Worm (Caenorhabditis elegans) whole organism, L2 larva: ENCODE results near the gene gly-6.

Source experiments
- C34F6.9 ChIP-seq: fragments of 150-350 bp; optimal IDR thresholded peaks from 2 replicates; lab custom pipeline; 2014; ENCODE audit warnings: missing biosample characterization, missing genetic modification characterization
- F13H6.1 ChIP-seq: sonication (generic microtip); optimal IDR thresholded peaks from 2 replicates; lab custom pipeline; 2016; ENCODE audit warnings: missing genetic modification characterization, missing compliant biosample characterization
- R02D3.7 ChIP-seq: fragments of 150-350 bp; optimal IDR thresholded peaks from 2 replicates; lab custom pipeline; 2014; ENCODE audit warnings: missing biosample characterization, missing genetic modification characterization
- Y55F3AM.14 ChIP-seq: fragments of 200-800 bp; sonication (Bioruptor generic); optimal IDR thresholded peaks from 2 replicates; lab custom pipeline; 2018; ENCODE audit warnings: mild to moderate bottlenecking, missing genetic modification characterization, missing compliant biosample characterization
- ZK546.5 ChIP-seq: sonication (generic microtip); optimal IDR thresholded peaks from 2 replicates; lab custom pipeline; 2017; ENCODE audit warnings: missing biosample characterization, missing genetic modification characterization
- alr-1 ChIP-seq: fragments of 150-350 bp; optimal IDR thresholded peaks from 2 replicates; lab custom pipeline; 2014; ENCODE audit warnings: missing biosample characterization, missing genetic modification characterization
- aly-2 ChIP-seq: fragments of 150-350 bp; optimal IDR thresholded peaks from 2 replicates; lab custom pipeline; 2014; ENCODE audit warnings: missing biosample characterization, missing genetic modification characterization
- ama-1 ChIP-seq: fragments of 150-350 bp; optimal IDR thresholded peaks from 2 replicates; lab custom pipeline; 2018; ENCODE audit warnings: inconsistent platforms
- blmp-1 ChIP-seq: sonication (generic microtip); optimal IDR thresholded peaks from 2 replicates; lab custom pipeline; 2017; ENCODE audit warnings: missing genetic modification characterization, mild to moderate bottlenecking, missing compliant biosample characterization, antibody characterized with exemption, moderate library complexity; ENCODE audit not compliant: insufficient read depth
- ceh-16 ChIP-seq: fragments of 150-350 bp; optimal IDR thresholded peaks from 2 replicates; lab custom pipeline; 2014; ENCODE audit warnings: missing biosample characterization, missing genetic modification characterization
- ceh-82 ChIP-seq: fragments of 150-350 bp; optimal IDR thresholded peaks from 2 replicates; lab custom pipeline; 2014; ENCODE audit warnings: missing biosample characterization, missing genetic modification characterization
- crh-2 ChIP-seq: sonication (generic microtip); optimal IDR thresholded peaks from 2 replicates; lab custom pipeline; 2017; ENCODE audit warnings: missing biosample characterization, missing genetic modification characterization
- dmd-4 ChIP-seq: sonication (generic microtip); optimal IDR thresholded peaks from 2 replicates; lab custom pipeline; 2017; ENCODE audit warnings: missing biosample characterization, missing genetic modification characterization
- egl-27 ChIP-seq: sonication (generic microtip); optimal IDR thresholded peaks from 3 replicates; lab custom pipeline; 2017; ENCODE audit warnings: missing biosample characterization, missing genetic modification reagents, missing genetic modification characterization
- elt-1 ChIP-seq: fragments of 150-350 bp; optimal IDR thresholded peaks from 2 replicates; lab custom pipeline; 2014; ENCODE audit warnings: missing biosample characterization, missing genetic modification characterization
- elt-3 ChIP-seq: sonication (generic microtip); optimal IDR thresholded peaks from 2 replicates; lab custom pipeline; 2017; ENCODE audit warnings: missing biosample characterization, missing genetic modification characterization
- fos-1 ChIP-seq: fragments of 150-350 bp; optimal IDR thresholded peaks from 2 replicates; lab custom pipeline; 2014; ENCODE audit warnings: missing biosample characterization, missing genetic modification characterization
- gmeb-1 ChIP-seq: fragments of 150-350 bp; optimal IDR thresholded peaks from 2 replicates; lab custom pipeline; 2014; ENCODE audit warnings: missing biosample characterization, missing genetic modification characterization
- lin-11 ChIP-seq: fragments of 150-350 bp; sonication (generic microtip); optimal IDR thresholded peaks from 2 replicates; lab custom pipeline; 2014; ENCODE audit warnings: missing biosample characterization, missing genetic modification characterization, inconsistent platforms, mixed read lengths
- lin-13 ChIP-seq: fragments of 150-350 bp; optimal IDR thresholded peaks from 2 replicates; lab custom pipeline; 2014; ENCODE audit warnings: missing biosample characterization, missing genetic modification reagents, missing genetic modification characterization
- lin-39 ChIP-seq: fragments of 150-350 bp; optimal IDR thresholded peaks from 2 replicates; lab custom pipeline; 2014; ENCODE audit warnings: missing biosample characterization, missing genetic modification reagents, missing genetic modification characterization
- lsy-2 ChIP-seq, 2 experiments: fragments of 150-350 bp in 1 of 2; sonication (generic microtip) in 1 of 2; optimal IDR thresholded peaks; 2 replicates each; lab custom pipeline; 2014 to 2017; ENCODE audit warnings: missing biosample characterization in 2 of 2, missing genetic modification characterization in 2 of 2
- mab-5 ChIP-seq: fragments of 150-350 bp; optimal IDR thresholded peaks from 2 replicates; lab custom pipeline; 2014; ENCODE audit warnings: missing biosample characterization, missing genetic modification characterization
- mbf-1 ChIP-seq: sonication (generic microtip); optimal IDR thresholded peaks from 2 replicates; lab custom pipeline; 2017; ENCODE audit warnings: missing biosample characterization, missing genetic modification characterization
- mdl-1 ChIP-seq, 2 experiments: fragments of 150-350 bp in 1 of 2; sonication (generic microtip) in 1 of 2; optimal IDR thresholded peaks; 2 replicates each; lab custom pipeline; 2017; ENCODE audit warnings: missing biosample characterization in 2 of 2, missing genetic modification characterization in 2 of 2
- nhr-10 ChIP-seq: sonication (generic microtip); optimal IDR thresholded peaks from 2 replicates; lab custom pipeline; 2017; ENCODE audit warnings: missing biosample characterization, missing genetic modification characterization
- nhr-11 ChIP-seq: fragments of 150-350 bp; optimal IDR thresholded peaks from 2 replicates; lab custom pipeline; 2014; ENCODE audit warnings: missing biosample characterization, missing genetic modification characterization
- nhr-12 ChIP-seq: fragments of 150-350 bp; optimal IDR thresholded peaks from 2 replicates; lab custom pipeline; 2014; ENCODE audit warnings: missing biosample characterization, missing genetic modification characterization
- nhr-129 ChIP-seq: fragments of 150-350 bp; optimal IDR thresholded peaks from 2 replicates; lab custom pipeline; 2014; ENCODE audit warnings: missing biosample characterization, missing genetic modification characterization
- nhr-21 ChIP-seq: fragments of 150-350 bp; optimal IDR thresholded peaks from 2 replicates; lab custom pipeline; 2014; ENCODE audit warnings: missing biosample characterization, missing genetic modification characterization
- nhr-23 ChIP-seq: fragments of 150-350 bp; optimal IDR thresholded peaks from 2 replicates; lab custom pipeline; 2014; ENCODE audit warnings: missing biosample characterization, missing genetic modification reagents, missing genetic modification characterization
- nhr-237 ChIP-seq: fragments of 150-350 bp; optimal IDR thresholded peaks from 2 replicates; lab custom pipeline; 2014; ENCODE audit warnings: missing biosample characterization, missing genetic modification characterization
- nhr-25 ChIP-seq: fragments of 150-350 bp; sonication (generic microtip); optimal IDR thresholded peaks from 3 replicates; lab custom pipeline; 2014; ENCODE audit warnings: missing biosample characterization, missing genetic modification characterization
- nhr-6 ChIP-seq: fragments of 150-350 bp; optimal IDR thresholded peaks from 2 replicates; lab custom pipeline; 2014; ENCODE audit warnings: missing biosample characterization, missing genetic modification characterization
- nhr-77 ChIP-seq: fragments of 150-350 bp; optimal IDR thresholded peaks from 2 replicates; lab custom pipeline; 2014; ENCODE audit warnings: missing biosample characterization, missing genetic modification characterization
- peb-1 ChIP-seq: fragments of 150-350 bp; optimal IDR thresholded peaks from 2 replicates; lab custom pipeline; 2014; ENCODE audit warnings: missing biosample characterization, missing genetic modification characterization
- sem-4 ChIP-seq: fragments of 150-350 bp; optimal IDR thresholded peaks from 2 replicates; lab custom pipeline; 2014; ENCODE audit warnings: missing biosample characterization, missing genetic modification reagents, missing genetic modification characterization
- skn-1 ChIP-seq: sonication (generic microtip); optimal IDR thresholded peaks from 2 replicates; lab custom pipeline; 2017; ENCODE audit warnings: missing biosample characterization, missing genetic modification characterization
- sma-3 ChIP-seq: sonication (generic microtip); optimal IDR thresholded peaks from 2 replicates; lab custom pipeline; 2016; ENCODE audit warnings: missing genetic modification reagents, missing genetic modification characterization, missing compliant biosample characterization
- sma-9 ChIP-seq, 2 experiments: fragments of 150-350 bp in 1 of 2; sonication (generic microtip) in 1 of 2; optimal IDR thresholded peaks; 2 replicates each; lab custom pipeline; 2014 to 2016; ENCODE audit warnings: missing genetic modification characterization in 2 of 2, mild to moderate bottlenecking in 1 of 2, missing biosample characterization in 1 of 2, missing compliant biosample characterization in 1 of 2, missing genetic modification reagents in 1 of 2, moderate library complexity in 1 of 2
- snpc-4 ChIP-seq: fragments of 150-350 bp; optimal IDR thresholded peaks from 2 replicates; lab custom pipeline; 2014; ENCODE audit warnings: missing biosample characterization, missing genetic modification characterization
- unc-39 ChIP-seq: fragments of 150-350 bp; optimal IDR thresholded peaks from 2 replicates; lab custom pipeline; 2014; ENCODE audit warnings: missing biosample characterization, missing genetic modification characterization
- unc-55 ChIP-seq: fragments of 150-350 bp; sonication (generic microtip); optimal IDR thresholded peaks from 3 replicates; lab custom pipeline; 2014; ENCODE audit warnings: missing biosample characterization, missing genetic modification reagents, missing genetic modification characterization
- unc-62 ChIP-seq: fragments of 150-350 bp; optimal IDR thresholded peaks from 2 replicates; lab custom pipeline; 2014; ENCODE audit warnings: missing biosample characterization, missing genetic modification reagents, missing genetic modification characterization
- zag-1 ChIP-seq: fragments of 150-350 bp; optimal IDR thresholded peaks from 2 replicates; lab custom pipeline; 2014; ENCODE audit warnings: missing biosample characterization, missing genetic modification characterization
- ztf-1 ChIP-seq: fragments of 200-800 bp; sonication (Bioruptor generic); conservative IDR thresholded peaks from 2 replicates; pipeline ENCODE4 v1.3.6; 2022; ENCODE audit warnings: missing genetic modification characterization, missing compliant biosample characterization
- ztf-11 ChIP-seq: sonication (generic microtip); optimal IDR thresholded peaks from 2 replicates; lab custom pipeline; 2017; ENCODE audit warnings: missing biosample characterization, missing genetic modification characterization
- ztf-4 ChIP-seq: fragments of 150-350 bp; optimal IDR thresholded peaks from 2 replicates; lab custom pipeline; 2014; ENCODE audit warnings: missing biosample characterization, missing genetic modification characterization

Gene gly-6

DNA sequence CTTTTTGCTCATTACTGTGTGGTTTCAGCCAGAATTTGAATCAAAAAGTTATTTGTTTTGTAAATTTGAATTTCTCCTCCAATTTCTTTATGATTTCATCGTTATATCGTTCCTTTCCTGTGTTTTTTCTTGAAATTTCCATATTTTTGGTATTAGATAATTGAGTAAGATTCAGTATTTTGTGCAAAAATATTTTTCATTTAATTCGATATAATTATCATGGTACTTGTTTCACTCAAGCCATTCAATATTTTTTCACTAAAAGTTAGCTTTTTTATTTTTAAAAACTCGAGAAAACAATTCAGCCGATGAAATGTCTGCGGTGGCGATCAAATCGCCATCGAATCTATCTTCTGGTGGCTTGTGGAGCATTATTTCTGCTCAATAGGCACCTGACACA is 14.0 kb upstream of the gly-6 start, which contains the start of gene hse-5:
TSS of gene hse-5 (plus strand) at position 301 of the 400 bp plus-strand sequence.
- TF ChIP-seq unc-39 (tag; lab: Kevin White, UChicago) (no peak), zag-1 (tag; lab: Kevin White, UChicago) (no peak)
- TF ChIP-seq, all 48 proteins: peak for 0

DNA sequence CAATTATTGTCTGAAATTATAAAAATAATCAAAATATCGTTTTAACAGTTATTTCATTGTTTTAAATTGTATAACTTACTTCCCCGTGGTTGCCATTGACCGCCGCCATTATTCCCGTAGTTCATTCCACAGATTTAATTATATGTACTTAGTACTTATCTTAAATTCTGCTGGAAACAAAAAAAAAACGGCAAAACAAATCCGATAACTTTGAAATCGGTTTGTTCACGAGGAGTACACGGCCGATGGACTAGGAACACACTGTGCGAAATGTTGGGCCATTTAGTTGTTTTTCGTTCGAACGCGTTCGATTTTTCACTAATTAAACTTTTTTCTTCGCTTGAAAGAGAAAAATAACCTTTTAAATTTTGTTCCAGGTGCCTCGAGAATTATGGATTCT is 12.0 kb upstream of the gly-6 start, which contains the start of the genes B0285.3 and lcmt-1:
TSS of gene B0285.3 (minus strand) at position 267 of the 400 bp plus-strand sequence.
TSS of gene lcmt-1 (plus strand) at position 377 of the 400 bp plus-strand sequence.
- no peak for TF ChIP-seq nhr-21 (tag; lab: Kevin White, UChicago)
- TF ChIP-seq sma-9 (GFP tag; optimal IDR thresholded peaks at IDR 0.05; lab: Kevin White, UChicago) = peak; percentile 17
- no peak for TF ChIP-seq sma-9 (tag; optimal IDR thresholded peaks at IDR 0.05; lab: Kevin White, UChicago)
- no peak for TF ChIP-seq snpc-4 (tag; lab: Kevin White, UChicago)
- TF ChIP-seq nhr-12 = no peak
- peak; percentile 43 for TF ChIP-seq F13H6.1 (tag; lab: Kevin White, UChicago)
- no peak for TF ChIP-seq unc-39 (tag; lab: Kevin White, UChicago)
- TF ChIP-seq egl-27 = no peak
- TF ChIP-seq nhr-237 (tag; lab: Kevin White, UChicago) = no peak
- TF ChIP-seq elt-1 = no peak
- TF ChIP-seq C34F6.9 (tag; lab: Kevin White, UChicago) = peak; percentile 50
- no peak for TF ChIP-seq nhr-10 (tag; lab: Kevin White, UChicago)
- TF ChIP-seq mab-5 = no peak
- no peak for TF ChIP-seq ztf-4 (tag; lab: Kevin White, UChicago)
- no peak for TF ChIP-seq fos-1 (tag; lab: Kevin White, UChicago)
- peak; percentile 29 for TF ChIP-seq nhr-25
- no peak for TF ChIP-seq peb-1 (tag; lab: Kevin White, UChicago)
- no peak for TF ChIP-seq R02D3.7
- TF ChIP-seq ztf-11 = no peak
- TF ChIP-seq mbf-1 = no peak
- TF ChIP-seq crh-2 = peak; percentile 24
- TF ChIP-seq aly-2 (tag; lab: Kevin White, UChicago) = no peak
- TF ChIP-seq lsy-2 (tag; optimal IDR thresholded peaks at IDR 0.05; lab: Kevin White, UChicago) = peak in 1 of 2 experiments; percentile 68
- no peak for TF ChIP-seq blmp-1 (tag; lab: Kevin White, UChicago)
- TF ChIP-seq zag-1 (tag; lab: Kevin White, UChicago) = no peak
- TF ChIP-seq nhr-129 (tag; lab: Kevin White, UChicago) = no peak
- no peak for TF ChIP-seq lin-11 (tag; lab: Kevin White, UChicago)
- TF ChIP-seq alr-1 (tag; lab: Kevin White, UChicago) = no peak
- no peak for TF ChIP-seq sem-4
- no peak for TF ChIP-seq mdl-1 (tag; optimal IDR thresholded peaks at IDR 0.05; lab: Kevin White, UChicago)
- no peak for TF ChIP-seq ztf-1
- no peak for TF ChIP-seq elt-3
- no peak for TF ChIP-seq skn-1 (tag; lab: Kevin White, UChicago)
- TF ChIP-seq dmd-4 (tag; lab: Kevin White, UChicago) = no peak
- TF ChIP-seq lin-39 (tag; lab: Kevin White, UChicago) = no peak
- no peak for TF ChIP-seq ama-1 (lab: Kevin White, UChicago)
- TF ChIP-seq gmeb-1 (tag; lab: Kevin White, UChicago) = peak; percentile 54
- TF ChIP-seq Y55F3AM.14 (GFP tag; lab: Kevin White, UChicago) = no peak
- no peak for TF ChIP-seq nhr-23 (tag; lab: Kevin White, UChicago)
- TF ChIP-seq unc-55 (GFP tag; lab: Kevin White, UChicago) = peak; percentile 40
- TF ChIP-seq nhr-11 (tag; lab: Kevin White, UChicago) = no peak
- TF ChIP-seq unc-62 (GFP tag; lab: Kevin White, UChicago) = no peak
- no peak for TF ChIP-seq nhr-77 (tag; lab: Kevin White, UChicago)
- TF ChIP-seq lin-13 (GFP tag; lab: Kevin White, UChicago) = no peak
- TF ChIP-seq ZK546.5 (tag; lab: Kevin White, UChicago) = no peak
- TF ChIP-seq ceh-82 (tag; lab: Kevin White, UChicago) = no peak
- TF ChIP-seq ceh-16 (tag; lab: Kevin White, UChicago) = no peak
- TF ChIP-seq nhr-6 = no peak
- peak; percentile 39 for TF ChIP-seq sma-3 (GFP tag; lab: Kevin White, UChicago)
